Worm (Caenorhabditis elegans) whole organism, L1 larva: Measurements from ENCODE around the gene frm-10.

Source experiments
- C16A3.4 ChIP-seq: fragments of 150-350 bp; optimal IDR thresholded peaks from 2 replicates; lab custom pipeline; 2014; ENCODE audit warnings: missing biosample characterization, missing genetic modification characterization
- aly-2 ChIP-seq: fragments of 150-350 bp; optimal IDR thresholded peaks from 2 replicates; lab custom pipeline; 2014; ENCODE audit warnings: missing biosample characterization, missing genetic modification characterization
- ceh-63 ChIP-seq: fragments of 200-800 bp; sonication (Bioruptor generic); optimal IDR thresholded peaks from 2 replicates; lab custom pipeline; 2018; ENCODE audit warnings: mild to moderate bottlenecking, missing genetic modification characterization, missing compliant biosample characterization
- ceh-88 ChIP-seq: fragments of 200-800 bp; sonication (Bioruptor generic); IDR thresholded peaks from 2 replicates; pipeline ENCODE4 v1.3.6; 2022; ENCODE audit warnings: missing genetic modification characterization, missing compliant biosample characterization
- efl-1 ChIP-seq, 4 experiments: fragments of 150-350 bp; optimal IDR thresholded peaks in 3 of 4; peaks in 1 of 4; 1 replicate in 1 of 4; 2 replicates in 3 of 4; lab custom pipeline; 2014; ENCODE audit warnings: missing biosample characterization in 2 of 4, missing genetic modification characterization in 2 of 4, missing genetic modification reagents in 2 of 4
- lin-35 ChIP-seq, 2 experiments: fragments of 150-350 bp; optimal IDR thresholded peaks; 2 replicates each; lab custom pipeline; 2014; ENCODE audit warnings: missing biosample characterization in 2 of 2, missing genetic modification characterization in 2 of 2, missing genetic modification reagents in 2 of 2
- nhr-19 ChIP-seq: fragments of 200-800 bp; sonication (Bioruptor generic); conservative IDR thresholded peaks from 2 replicates; pipeline ENCODE4 v1.3.6; 2022; ENCODE audit warnings: missing genetic modification characterization, missing compliant biosample characterization
- nhr-76 ChIP-seq: sonication (generic microtip); optimal IDR thresholded peaks from 2 replicates; lab custom pipeline; 2017; ENCODE audit warnings: missing biosample characterization, missing genetic modification characterization
- snpc-4 ChIP-seq: fragments of 150-350 bp; optimal IDR thresholded peaks from 2 replicates; lab custom pipeline; 2014; ENCODE audit warnings: missing biosample characterization, missing genetic modification characterization
- unc-30 ChIP-seq: sonication (generic microtip); optimal IDR thresholded peaks from 2 replicates; lab custom pipeline; 2017; ENCODE audit warnings: missing biosample characterization, missing genetic modification characterization
- unc-62 ChIP-seq: fragments of 150-350 bp; optimal IDR thresholded peaks from 2 replicates; lab custom pipeline; 2014; ENCODE audit warnings: missing biosample characterization, missing genetic modification reagents, missing genetic modification characterization

- no peak for TF ChIP-seq lin-35 (GFP tag; optimal IDR thresholded peaks at IDR 0.05; lab: Kevin White, UChicago)
- no peak for TF ChIP-seq ceh-63 (GFP tag; lab: Kevin White, UChicago)
- no peak for TF ChIP-seq nhr-19 (GFP tag; lab: Robert Waterston, UW)
- no peak for TF ChIP-seq ceh-88
- no peak for TF ChIP-seq unc-30 (tag; lab: Kevin White, UChicago)
- TF ChIP-seq C16A3.4 (tag; lab: Kevin White, UChicago), result no peak
- no peak for TF ChIP-seq aly-2
- no peak for TF ChIP-seq efl-1 (optimal IDR thresholded peaks at IDR 0.05; lab: Kevin White, UChicago)
- TF ChIP-seq efl-1 (GFP tag; optimal IDR thresholded peaks at IDR 0.05 in 1 of 2; lab: Kevin White, UChicago), result no peak
- TF ChIP-seq snpc-4 (tag; lab: Kevin White, UChicago), result no peak
- TF ChIP-seq nhr-76 (tag; lab: Kevin White, UChicago), result no peak
- no peak for TF ChIP-seq unc-62 (GFP tag; lab: Kevin White, UChicago)
Observed at ce11 chrV:13489830-13490229, 26.8 kb downstream of the frm-10 start, which contains the start of gene T10G3.3.
